Worm (Caenorhabditis elegans) whole organism, late embryonic: ENCODE results near the gene ttr-30.

Source experiments
- K09A11.1 ChIP-seq: sonication (generic microtip); optimal IDR thresholded peaks from 2 replicates; lab custom pipeline; 2017; ENCODE audit warnings: antibody characterized with exemption, mild to moderate bottlenecking, missing genetic modification characterization, missing compliant biosample characterization; ENCODE audit not compliant: insufficient read depth
- ama-1 ChIP-seq: fragments of 150-350 bp; optimal IDR thresholded peaks from 2 replicates; lab custom pipeline; 2014
- ceh-18 ChIP-seq: sonication (generic microtip); optimal IDR thresholded peaks from 2 replicates; lab custom pipeline; 2016; ENCODE audit warnings: missing genetic modification characterization, missing compliant biosample characterization
- fax-1 ChIP-seq: sonication (generic microtip); optimal IDR thresholded peaks from 2 replicates; lab custom pipeline; 2016; ENCODE audit warnings: missing genotype, missing genetic modification characterization, missing compliant biosample characterization
- fkh-10 ChIP-seq: fragments of 150-350 bp; optimal IDR thresholded peaks from 2 replicates; lab custom pipeline; 2014; ENCODE audit warnings: missing biosample characterization, missing genetic modification reagents, missing genetic modification characterization
- hlh-6 ChIP-seq: sonication (generic microtip); optimal IDR thresholded peaks from 2 replicates; lab custom pipeline; 2016; ENCODE audit warnings: missing genotype, missing genetic modification characterization, missing compliant biosample characterization
- pag-3 ChIP-seq: sonication (generic microtip); optimal IDR thresholded peaks from 2 replicates; lab custom pipeline; 2016; ENCODE audit warnings: missing compliant biosample characterization, missing genetic modification characterization, borderline replicate concordance
- pha-2 ChIP-seq: sonication (generic microtip); optimal IDR thresholded peaks from 2 replicates; lab custom pipeline; 2017; ENCODE audit warnings: mild to moderate bottlenecking, missing genetic modification characterization, missing compliant biosample characterization
- pha-4 ChIP-seq: fragments of 150-350 bp; optimal IDR thresholded peaks from 2 replicates; lab custom pipeline; 2018; ENCODE audit warnings: missing biosample characterization, missing genetic modification reagents, missing genetic modification characterization
- pqm-1 ChIP-seq: sonication (generic microtip); optimal IDR thresholded peaks from 2 replicates; lab custom pipeline; 2016; ENCODE audit warnings: missing genetic modification characterization, missing compliant biosample characterization
- sdc-2 ChIP-seq: sonication (generic microtip); optimal IDR thresholded peaks from 2 replicates; lab custom pipeline; 2016; ENCODE audit warnings: missing genotype, missing genetic modification characterization, missing compliant biosample characterization

DNA sequence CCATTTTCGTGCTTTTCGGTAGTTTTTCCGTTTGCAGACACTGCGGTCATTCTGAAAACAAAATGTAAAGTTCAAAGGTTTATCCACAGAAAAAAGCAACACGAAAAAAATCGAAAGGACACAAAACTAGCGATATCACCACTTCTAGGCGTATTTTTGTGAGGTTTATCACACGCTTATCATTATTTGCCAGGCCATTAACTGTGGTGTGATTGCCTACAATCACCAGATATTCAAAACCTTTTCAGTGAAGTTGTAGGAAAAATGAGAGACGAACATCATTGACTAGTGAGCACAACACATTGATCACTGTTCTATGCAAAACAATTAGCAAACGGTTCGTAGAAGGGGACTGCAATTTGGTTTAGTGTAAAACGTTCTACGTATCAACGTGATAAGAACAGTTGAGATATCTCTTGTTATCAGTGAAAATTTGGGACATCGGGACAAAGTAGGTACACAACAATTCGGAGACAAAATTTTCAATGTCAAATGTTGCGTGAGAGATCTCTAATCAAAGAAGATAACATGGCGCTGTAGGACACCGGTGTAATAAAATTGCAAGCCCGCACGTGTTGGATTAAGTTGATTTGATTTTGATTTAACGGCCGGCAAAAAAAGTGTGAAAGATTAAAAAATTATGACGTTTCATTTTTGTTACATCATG, 25.1 kb upstream of the ttr-30 start, which contains the start of gene sur-5:
- TF ChIP-seq pqm-1 (no peak), sdc-2 (tag; lab: Kevin White, UChicago) (no peak), hlh-6 (tag; lab: Kevin White, UChicago) (no peak), ama-1 (lab: Kevin White, UChicago) (no peak), fkh-10 (no peak), fax-1 (tag; lab: Kevin White, UChicago) (no peak), ceh-18 (tag; lab: Kevin White, UChicago) (no peak), pha-2 (no peak), pha-4 (no peak), pag-3 (tag; lab: Kevin White, UChicago) (no peak), K09A11.1 (tag; lab: Kevin White, UChicago) (no peak)
